Worm (Caenorhabditis elegans) whole organism, early embryonic: ENCODE measurements around the gene ubc-24.

Experiments used
- F13C5.2 ChIP-seq: sonication (generic microtip); optimal IDR thresholded peaks from 2 replicates; lab custom pipeline; 2017; ENCODE audit warnings: mild to moderate bottlenecking, missing genetic modification characterization, inconsistent platforms, missing compliant biosample characterization
- aly-1 ChIP-seq: sonication (generic microtip); optimal IDR thresholded peaks from 2 replicates; lab custom pipeline; 2016; ENCODE audit warnings: missing genetic modification characterization, missing compliant biosample characterization
- ama-1 ChIP-seq: fragments of 150-350 bp; optimal IDR thresholded peaks from 2 replicates; lab custom pipeline; 2014
- ceh-13 ChIP-seq: fragments of 200-800 bp; sonication (Bioruptor generic); optimal IDR thresholded peaks from 2 replicates; lab custom pipeline; 2018; ENCODE audit warnings: mild to moderate bottlenecking, missing genetic modification characterization, missing compliant biosample characterization
- ceh-36 ChIP-seq: sonication (generic microtip); optimal IDR thresholded peaks from 2 replicates; lab custom pipeline; 2016; ENCODE audit warnings: missing genetic modification characterization, inconsistent platforms, missing compliant biosample characterization
- flt-1 ChIP-seq: fragments of 200-800 bp; sonication (Bioruptor generic); IDR thresholded peaks from 2 replicates; pipeline ENCODE4 v1.3.6; 2022; ENCODE audit warnings: missing genetic modification characterization, missing compliant biosample characterization
- hmg-4 ChIP-seq: fragments of 200-800 bp; sonication (Bioruptor generic); optimal IDR thresholded peaks from 2 replicates; lab custom pipeline; 2018; ENCODE audit warnings: mild to moderate bottlenecking, missing genetic modification characterization, missing compliant biosample characterization
- sea-1 ChIP-seq: fragments of 200-800 bp; sonication (Bioruptor generic); conservative IDR thresholded peaks from 2 replicates; pipeline ENCODE4 v1.3.6; 2022; ENCODE audit warnings: missing genetic modification characterization, missing compliant biosample characterization
- tbx-11 ChIP-seq: fragments of 200-800 bp; sonication (Bioruptor generic); IDR thresholded peaks from 2 replicates; pipeline ENCODE4 v1.3.6; 2022; ENCODE audit warnings: missing genetic modification characterization, missing compliant biosample characterization
- tbx-37 ChIP-seq: fragments of 200-800 bp; sonication (Bioruptor generic); conservative IDR thresholded peaks from 2 replicates; pipeline ENCODE4 v1.3.6; 2022; ENCODE audit warnings: missing genetic modification reagents, missing genetic modification characterization, missing compliant biosample characterization

DNA sequence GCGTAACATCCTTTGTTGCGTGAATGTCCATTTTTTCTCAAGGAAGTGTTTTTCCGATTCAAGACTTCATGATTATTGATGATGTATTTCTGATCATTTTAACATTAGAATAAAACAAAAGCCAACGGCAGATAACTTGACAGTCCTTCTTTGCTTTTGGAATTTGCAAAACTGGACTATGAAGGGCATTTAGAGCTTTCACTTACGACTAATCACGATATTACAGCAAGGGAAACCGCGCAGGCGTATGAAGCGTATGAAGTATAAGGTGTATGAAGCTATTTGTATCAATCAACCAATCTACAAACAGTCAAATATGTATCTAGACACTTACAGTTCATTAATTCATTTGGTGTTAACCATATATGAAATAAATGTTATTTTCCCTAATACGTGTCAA lies 27.7 kb upstream of the ubc-24 start:
- no peak for TF ChIP-seq hmg-4 (GFP tag; lab: Kevin White, UChicago)
- no peak for TF ChIP-seq aly-1
- TF ChIP-seq flt-1: no peak
- no peak for TF ChIP-seq ama-1 (lab: Kevin White, UChicago)
- TF ChIP-seq ceh-13: no peak
- no peak for TF ChIP-seq ceh-36 (tag; lab: Kevin White, UChicago)
- no peak for TF ChIP-seq tbx-11 (GFP tag; lab: Robert Waterston, UW)
- no peak for TF ChIP-seq sea-1 (GFP tag; lab: Robert Waterston, UW)
- TF ChIP-seq tbx-37: no peak
- no peak for TF ChIP-seq F13C5.2
